Fruit fly (Drosophila melanogaster) whole organism, adult: ENCODE results near the gene CG13033.

Experiments
- CG12768 ChIP-seq: fragments of 200-800 bp; sonication (Bioruptor generic); optimal IDR thresholded peaks from 2 replicates; lab custom pipeline; 2017; ENCODE audit warnings: missing biosample characterization, missing genetic modification characterization, mild to moderate bottlenecking, moderate library complexity, missing genetic modification reagents
- CG14711 ChIP-seq: fragments of 200-800 bp; sonication (Bioruptor generic); optimal IDR thresholded peaks from 2 replicates; lab custom pipeline; 2018; ENCODE audit warnings: missing biosample characterization, mild to moderate bottlenecking, missing genetic modification characterization, moderate library complexity
- CG33017 ChIP-seq: fragments of 200-800 bp; sonication (Bioruptor generic); optimal IDR thresholded peaks from 2 replicates; lab custom pipeline; 2018; ENCODE audit warnings: missing biosample characterization, mild to moderate bottlenecking, missing genetic modification characterization, moderate library complexity
- CG5204 ChIP-seq: fragments of 200-800 bp; sonication (Bioruptor generic); optimal IDR thresholded peaks from 2 replicates; lab custom pipeline; 2016; ENCODE audit warnings: missing biosample characterization, missing genetic modification characterization
- CG7045 ChIP-seq: fragments of 200-800 bp; sonication (Bioruptor generic); optimal IDR thresholded peaks from 2 replicates; lab custom pipeline; 2017; ENCODE audit warnings: missing biosample characterization, mild to moderate bottlenecking, missing genetic modification characterization
- cic ChIP-seq: fragments of 200-800 bp; sonication (Bioruptor generic); optimal IDR thresholded peaks from 2 replicates; lab custom pipeline; 2017; ENCODE audit warnings: missing biosample characterization, mild to moderate bottlenecking, missing genetic modification characterization, moderate library complexity
- cnc ChIP-seq, 2 experiments: fragments of >200 bp; optimal IDR thresholded peaks; 2 replicates each; lab custom pipeline; 2017
- ovo ChIP-seq: fragments of 200-800 bp; sonication (Bioruptor generic); optimal IDR thresholded peaks from 2 replicates; lab custom pipeline; 2016; ENCODE audit warnings: missing biosample characterization, missing genetic modification characterization
- toe ChIP-seq: fragments of 200-800 bp; sonication (Bioruptor generic); optimal IDR thresholded peaks from 2 replicates; lab custom pipeline; 2016; ENCODE audit warnings: missing biosample characterization, missing genetic modification characterization

dm6 chr3L:16563361-16563760 lies 17.9 kb upstream of the CG13033 start:
- TF ChIP-seq ovo (GFP tag; lab: Kevin White, UChicago) (no peak), cnc (optimal IDR thresholded peaks at IDR 0.05; lab: Kevin White, UChicago) (no peak), CG7045 (no peak), CG14711 (tag; lab: Kevin White, UChicago) (no peak), toe (GFP tag; lab: Kevin White, UChicago) (no peak), CG33017 (tag; lab: Kevin White, UChicago) (no peak), CG5204 (GFP tag; lab: Kevin White, UChicago) (no peak), cic (GFP tag; lab: Kevin White, UChicago) (no peak), CG12768 (no peak)
